In the genomic region with DNA sequence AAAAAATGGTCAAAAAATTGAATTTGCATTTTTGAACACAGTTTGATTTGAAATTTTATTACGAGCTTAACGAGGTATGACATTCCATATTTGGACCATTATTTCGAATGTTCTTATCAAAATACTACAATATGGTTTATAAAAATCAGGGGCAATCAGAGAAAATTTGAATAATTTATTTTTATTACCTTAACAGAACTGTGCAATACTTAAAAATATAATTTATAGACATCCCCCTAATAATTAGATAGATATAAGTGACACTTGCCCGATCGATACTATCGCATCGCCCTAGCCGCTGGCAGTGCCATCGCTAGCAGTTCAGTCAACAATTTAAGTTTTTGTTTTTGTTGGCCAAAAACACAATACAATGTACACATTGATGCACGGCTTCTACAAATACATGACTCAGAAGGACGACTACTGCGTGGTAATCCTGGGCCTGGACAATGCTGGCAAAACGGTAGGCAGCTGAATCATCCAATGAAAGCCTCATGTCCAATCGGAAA, we compare ENCODE assay signal across 1 fruit fly cellular context.
TF ChIP-seq lines count a peak whose summit lies in the region.

A gene (plus strand): TSS at position 295 of the 509 bp plus-strand sequence.

TF ChIP-seq in whole organism, embryonic, 481 proteins besides CTCF, POLR2A, EP300 and RAD21 (continued from another document and continues in another):
- TF ChIP-seq z (GFP tag; IDR thresholded peaks at IDR 0.05; lab: Robert Waterston, UW) (no peak), tup (GFP tag; optimal IDR thresholded peaks at IDR 0.05; lab: Kevin White, UChicago) (no peak), Doc3 (GFP tag; IDR thresholded peaks at IDR 0.05; lab: Robert Waterston, UW; ENCODE audit: partially characterized antibody) (peak; percentile 69; the same call in 2 of the 3 replicates), vnd (GFP tag; IDR thresholded peaks at IDR 0.05; lab: Robert Waterston, UW; ENCODE audit: partially characterized antibody) (peak; percentile 71), Gsc (GFP tag; IDR thresholded peaks at IDR 0.05; lab: Robert Waterston, UW) (no peak), emc (GFP tag; optimal IDR thresholded peaks at IDR 0.05; lab: Kevin White, UChicago) (no peak), CG10366 (GFP tag; IDR thresholded peaks at IDR 0.05; lab: Robert Waterston, UW) (peak; percentile 15; the same call in 1 of the 2 replicates), HmgD (GFP tag; optimal IDR thresholded peaks at IDR 0.05; lab: Kevin White, UChicago) (no peak), Kr (GFP tag; optimal IDR thresholded peaks at IDR 0.05; lab: Kevin White, UChicago) (no peak), Ada2b (GFP tag; IDR thresholded peaks at IDR 0.05; lab: Robert Waterston, UW) (no peak), CG3407 (GFP tag; optimal IDR thresholded peaks at IDR 0.05; lab: Kevin White, UChicago) (no peak), tio (GFP tag; optimal IDR thresholded peaks at IDR 0.05; lab: Kevin White, UChicago) (no peak), CG7556 (GFP tag; optimal IDR thresholded peaks at IDR 0.05; lab: Kevin White, UChicago) (no peak), CG1603 (tag; optimal IDR thresholded peaks at IDR 0.05; lab: Kevin White, UChicago) (peak; percentile 12), cad (GFP tag; optimal IDR thresholded peaks at IDR 0.05; lab: Kevin White, UChicago) (no peak), Sry-δ (GFP tag; optimal IDR thresholded peaks at IDR 0.05; lab: Kevin White, UChicago) (peak; percentile 83), sima (GFP tag; optimal IDR thresholded peaks at IDR 0.05; lab: Kevin White, UChicago) (no peak), CG10979 (tag; optimal IDR thresholded peaks at IDR 0.05; lab: Kevin White, UChicago) (no peak), CG15601 (tag; optimal IDR thresholded peaks at IDR 0.05; lab: Kevin White, UChicago) (no peak), CG17328 (GFP tag; IDR thresholded peaks at IDR 0.05; lab: Robert Waterston, UW) (no peak), CG7745 (tag; optimal IDR thresholded peaks at IDR 0.05; lab: Kevin White, UChicago) (no peak), CG2678 (tag; optimal IDR thresholded peaks at IDR 0.05; lab: Kevin White, UChicago) (no peak), chm (GFP tag; IDR thresholded peaks at IDR 0.05; lab: Robert Waterston, UW) (no peak), lmd (GFP tag; IDR thresholded peaks at IDR 0.05; lab: Robert Waterston, UW) (no peak), ara (GFP tag; IDR thresholded peaks at IDR 0.05; lab: Robert Waterston, UW) (no peak), odd (GFP tag; optimal IDR thresholded peaks at IDR 0.05; lab: Kevin White, UChicago) (no peak), CG12391 (tag; optimal IDR thresholded peaks at IDR 0.05; lab: Kevin White, UChicago) (peak; percentile 34), caup (GFP tag; optimal IDR thresholded peaks at IDR 0.05; lab: Kevin White, UChicago; ENCODE audit: severe bottlenecking) (no peak), Oli (tag; optimal IDR thresholded peaks at IDR 0.05; lab: Kevin White, UChicago) (no peak), CG12769 (tag; optimal IDR thresholded peaks at IDR 0.05; lab: Kevin White, UChicago) (no peak), CG10654 (GFP tag; optimal IDR thresholded peaks at IDR 0.05; lab: Kevin White, UChicago) (no peak), CG6689 (GFP tag; IDR thresholded peaks at IDR 0.05; lab: Robert Waterston, UW) (0 out of 2 replicates have a peak, but pooled peaks have one; percentile 10), CG7839 (tag; optimal IDR thresholded peaks at IDR 0.05; lab: Kevin White, UChicago) (no peak), grn (GFP tag; optimal IDR thresholded peaks at IDR 0.05; lab: Kevin White, UChicago) (no peak), CG16863 (GFP tag; optimal IDR thresholded peaks at IDR 0.05; lab: Kevin White, UChicago) (no peak), D (optimal IDR thresholded peaks at IDR 0.05; lab: Kevin White, UChicago) (no peak), D (GFP tag; optimal IDR thresholded peaks at IDR 0.05; lab: Kevin White, UChicago) (no peak), CG16779 (GFP tag; IDR thresholded peaks at IDR 0.05; lab: Robert Waterston, UW) (no peak), cwo (GFP tag; optimal IDR thresholded peaks at IDR 0.05; lab: Kevin White, UChicago) (no peak), otp (GFP tag; IDR thresholded peaks at IDR 0.05; lab: Robert Waterston, UW) (no peak), Atf6 (GFP tag; IDR thresholded peaks at IDR 0.05; lab: Robert Waterston, UW) (no peak), CG1832 (GFP tag; optimal IDR thresholded peaks at IDR 0.05; lab: Kevin White, UChicago) (no peak), CG7372 (GFP tag; IDR thresholded peaks at IDR 0.05; lab: Robert Waterston, UW) (no peak), CG2199 (GFP tag; IDR thresholded peaks at IDR 0.05; lab: Robert Waterston, UW) (no peak), Fer1 (GFP tag; optimal IDR thresholded peaks at IDR 0.05; lab: Kevin White, UChicago) (no peak), TFAM (GFP tag; optimal IDR thresholded peaks at IDR 0.05; lab: Kevin White, UChicago) (no peak), tgo (GFP tag; IDR thresholded peaks at IDR 0.05; lab: Robert Waterston, UW) (no peak), CG4404 (GFP tag; IDR thresholded peaks at IDR 0.05; lab: Robert Waterston, UW) (no peak; the same call in 1 of the 2 replicates), Opbp (GFP tag; IDR thresholded peaks at IDR 0.05; lab: Robert Waterston, UW; ENCODE audit: partially characterized antibody) (peak; percentile 90), rib (GFP tag; IDR thresholded peaks at IDR 0.05; lab: Robert Waterston, UW) (no peak), CG7271 (tag; optimal IDR thresholded peaks at IDR 0.05; lab: Kevin White, UChicago) (no peak), CG17568 (GFP tag; optimal IDR thresholded peaks at IDR 0.05; lab: Kevin White, UChicago) (no peak), MTF-1 (GFP tag; optimal IDR thresholded peaks at IDR 0.05; lab: Kevin White, UChicago; ENCODE audit: borderline replicate concordance) (no peak), hbn (GFP tag; IDR thresholded peaks at IDR 0.05; lab: Robert Waterston, UW; ENCODE audit: partially characterized antibody) (peak; percentile 70), CG6272 (GFP tag; IDR thresholded peaks at IDR 0.05; lab: Robert Waterston, UW) (no peak), lola (GFP tag; optimal IDR thresholded peaks at IDR 0.05; lab: Kevin White, UChicago) (no peak), psq (GFP tag; optimal IDR thresholded peaks at IDR 0.05; lab: Kevin White, UChicago) (no peak), Lim3 (GFP tag; IDR thresholded peaks at IDR 0.05; lab: Robert Waterston, UW) (no peak), CG14667 (GFP tag; IDR thresholded peaks at IDR 0.05; lab: Robert Waterston, UW) (no peak), CG17385 (GFP tag; optimal IDR thresholded peaks at IDR 0.05; lab: Kevin White, UChicago) (no peak), dmrt99B (tag; optimal IDR thresholded peaks at IDR 0.05; lab: Kevin White, UChicago) (no peak), Fer2 (tag; optimal IDR thresholded peaks at IDR 0.05; lab: Kevin White, UChicago) (peak; percentile 6), croc (GFP tag; conservative IDR thresholded peaks at IDR 0.05; lab: Robert Waterston, UW) (no peak), unc-4 (GFP tag; IDR thresholded peaks at IDR 0.05; lab: Robert Waterston, UW; ENCODE audit: partially characterized antibody) (peak; percentile 75), NC2β (GFP tag; optimal IDR thresholded peaks at IDR 0.05; lab: Kevin White, UChicago) (no peak), CG6254 (GFP tag; optimal IDR thresholded peaks at IDR 0.05; lab: Kevin White, UChicago) (no peak), klu (GFP tag; IDR thresholded peaks at IDR 0.05; lab: Robert Waterston, UW) (no peak), Camta (GFP tag; optimal IDR thresholded peaks at IDR 0.05; lab: Kevin White, UChicago) (peak; percentile 21), fu2 (GFP tag; optimal IDR thresholded peaks at IDR 0.05; lab: Kevin White, UChicago) (no peak), Asciz (GFP tag; optimal IDR thresholded peaks at IDR 0.05; lab: Kevin White, UChicago) (no peak), H2.0 (GFP tag; IDR thresholded peaks at IDR 0.05; lab: Robert Waterston, UW) (0 out of 2 replicates have a peak, but pooled peaks have one; percentile 15), hth (optimal IDR thresholded peaks at IDR 0.05; lab: Kevin White, UChicago) (no peak), Stat92E (GFP tag; optimal IDR thresholded peaks at IDR 0.05; lab: Kevin White, UChicago) (no peak), gcm2 (GFP tag; optimal IDR thresholded peaks at IDR 0.05; lab: Kevin White, UChicago) (no peak), oc (tag; optimal IDR thresholded peaks at IDR 0.05; lab: Kevin White, UChicago) (no peak), Ptx1 (GFP tag; IDR thresholded peaks at IDR 0.05; lab: Robert Waterston, UW) (no peak), Rfx (GFP tag; IDR thresholded peaks at IDR 0.05; lab: Robert Waterston, UW) (peak; percentile 33), Adf1 (GFP tag; IDR thresholded peaks at IDR 0.05; lab: Robert Waterston, UW) (no peak), pros (GFP tag; optimal IDR thresholded peaks at IDR 0.05; lab: Kevin White, UChicago) (no peak), gsb-n (tag; optimal IDR thresholded peaks at IDR 0.05; lab: Kevin White, UChicago) (no peak), CG17186 (GFP tag; optimal IDR thresholded peaks at IDR 0.05; lab: Kevin White, UChicago) (no peak), Aef1 (GFP tag; IDR thresholded peaks at IDR 0.05; lab: Robert Waterston, UW) (peak; percentile 47; the same call in 2 of the 3 replicates), GATAe (GFP tag; conservative IDR thresholded peaks at IDR 0.05; lab: Robert Waterston, UW) (no peak), sens-2 (GFP tag; IDR thresholded peaks at IDR 0.05; lab: Robert Waterston, UW) (no peak), CG10147 (GFP tag; optimal IDR thresholded peaks at IDR 0.05; lab: Kevin White, UChicago) (no peak), CG1024 (GFP tag; IDR thresholded peaks at IDR 0.05; lab: Robert Waterston, UW) (no peak), lov (optimal IDR thresholded peaks at IDR 0.05; lab: Kevin White, UChicago) (no peak), lov (GFP tag; IDR thresholded peaks at IDR 0.05; lab: Robert Waterston, UW) (no peak), ttk (GFP tag; IDR thresholded peaks at IDR 0.05; lab: Robert Waterston, UW) (no peak; the same call in 1 of the 2 replicates), CG14710 (tag; optimal IDR thresholded peaks at IDR 0.05; lab: Kevin White, UChicago) (peak; percentile 47), CG4328 (GFP tag; optimal IDR thresholded peaks at IDR 0.05; lab: Kevin White, UChicago) (no peak), gro (GFP tag; optimal IDR thresholded peaks at IDR 0.05; lab: Kevin White, UChicago) (no peak), chinmo (GFP tag; IDR thresholded peaks at IDR 0.05; lab: Robert Waterston, UW; ENCODE audit: partially characterized antibody) (0 out of 4 replicates have a peak, but pooled peaks have one; percentile 72), CG31441 (GFP tag; IDR thresholded peaks at IDR 0.05; lab: Robert Waterston, UW) (no peak), Eip74EF (GFP tag; optimal IDR thresholded peaks at IDR 0.05; lab: Kevin White, UChicago) (no peak), pan (optimal IDR thresholded peaks at IDR 0.05; lab: Kevin White, UChicago) (no peak), pan (GFP tag; optimal IDR thresholded peaks at IDR 0.05 in 1 of 2, IDR thresholded peaks at IDR 0.05 in 1 of 2) (no peak), CG8944 (GFP tag; optimal IDR thresholded peaks at IDR 0.05; lab: Kevin White, UChicago) (no peak), CG13296 (GFP tag; optimal IDR thresholded peaks at IDR 0.05; lab: Kevin White, UChicago) (no peak), gt (GFP tag; IDR thresholded peaks at IDR 0.05; lab: Robert Waterston, UW) (no peak), kni (GFP tag; optimal IDR thresholded peaks at IDR 0.05; lab: Kevin White, UChicago) (no peak), CG4424 (GFP tag; optimal IDR thresholded peaks at IDR 0.05; lab: Kevin White, UChicago) (peak; percentile 6), CG17361 (GFP tag; IDR thresholded peaks at IDR 0.05; lab: Robert Waterston, UW) (peak; percentile 83; the same call in 2 of the 3 replicates), CG7928 (GFP tag; optimal IDR thresholded peaks at IDR 0.05; lab: Kevin White, UChicago) (no peak), en (GFP tag; optimal IDR thresholded peaks at IDR 0.05; lab: Kevin White, UChicago) (no peak), Nf-YB (GFP tag; optimal IDR thresholded peaks at IDR 0.05; lab: Kevin White, UChicago) (no peak), insv (GFP tag; optimal IDR thresholded peaks at IDR 0.05; lab: Kevin White, UChicago) (no peak), Oaz (GFP tag; IDR thresholded peaks at IDR 0.05; lab: Robert Waterston, UW) (no peak), kay (GFP tag; optimal IDR thresholded peaks at IDR 0.05; lab: Kevin White, UChicago) (peak; percentile 11), Ravus (GFP tag; IDR thresholded peaks at IDR 0.05; lab: Robert Waterston, UW) (no peak), vvl (GFP tag; IDR thresholded peaks at IDR 0.05; lab: Robert Waterston, UW) (peak; percentile 36; the same call in 1 of the 2 replicates), MBD-R2 (GFP tag; IDR thresholded peaks at IDR 0.05; lab: Robert Waterston, UW) (peak; percentile 51), unpg (GFP tag; optimal IDR thresholded peaks at IDR 0.05; lab: Kevin White, UChicago) (no peak), pho (GFP tag; optimal IDR thresholded peaks at IDR 0.05; lab: Kevin White, UChicago) (no peak), peb (GFP tag; IDR thresholded peaks at IDR 0.05; lab: Robert Waterston, UW) (no peak), usp (GFP tag; optimal IDR thresholded peaks at IDR 0.05; lab: Kevin White, UChicago) (no peak), CHES-1-like (GFP tag; optimal IDR thresholded peaks at IDR 0.05; lab: Kevin White, UChicago) (no peak), h (optimal IDR thresholded peaks at IDR 0.05; lab: Kevin White, UChicago) (no peak), da (GFP tag; optimal IDR thresholded peaks at IDR 0.05; lab: Kevin White, UChicago) (no peak), CG1647 (GFP tag; optimal IDR thresholded peaks at IDR 0.05; lab: Kevin White, UChicago) (no peak), Usf (GFP tag; optimal IDR thresholded peaks at IDR 0.05; lab: Kevin White, UChicago) (no peak), wor (GFP tag; IDR thresholded peaks at IDR 0.05; lab: Robert Waterston, UW) (no peak), Spps (tag; optimal IDR thresholded peaks at IDR 0.05; lab: Kevin White, UChicago) (no peak), esg (GFP tag; conservative IDR thresholded peaks at IDR 0.05; lab: Robert Waterston, UW) (0 out of 2 replicates have a peak, but pooled peaks have one; percentile 18), CG2889 (GFP tag; IDR thresholded peaks at IDR 0.05; lab: Robert Waterston, UW) (no peak), run (tag; optimal IDR thresholded peaks at IDR 0.05; lab: Kevin White, UChicago) (no peak), chif (GFP tag; optimal IDR thresholded peaks at IDR 0.05; lab: Kevin White, UChicago) (no peak), Bteb2 (GFP tag; optimal IDR thresholded peaks at IDR 0.05; lab: Kevin White, UChicago) (no peak), Ets97D (GFP tag; optimal IDR thresholded peaks at IDR 0.05; lab: Kevin White, UChicago) (peak; percentile 23), Gug (GFP tag; IDR thresholded peaks at IDR 0.05; lab: Robert Waterston, UW) (peak; percentile 10; the same call in 1 of the 4 replicates)
